Fruit fly (Drosophila melanogaster) whole organism, embryonic: ENCODE results near the gene Pif1.

ENCODE experiments used
- Asciz ChIP-seq: fragments of 200-800 bp; sonication (Bioruptor generic); optimal IDR thresholded peaks from 2 replicates; lab custom pipeline; 2017; ENCODE audit warnings: missing biosample characterization, mild to moderate bottlenecking, missing genetic modification characterization, missing genetic modification reagents
- B-H1 ChIP-seq: fragments of 200-800 bp; sonication (Bioruptor generic); IDR thresholded peaks from 3 replicates; pipeline ENCODE4 v1.3.6; 2022; ENCODE audit warnings: missing biosample characterization, missing genetic modification characterization
- C15 ChIP-seq: fragments of 200-800 bp; sonication (Bioruptor generic); IDR thresholded peaks from 3 replicates; pipeline ENCODE4 v1.3.6; 2022; ENCODE audit warnings: missing biosample characterization, missing genetic modification characterization
- CG1233 ChIP-seq: fragments of 200-800 bp; sonication (Bioruptor generic); optimal IDR thresholded peaks from 4 replicates; lab custom pipeline; 2018; ENCODE audit warnings: missing biosample characterization, mild to moderate bottlenecking, missing genetic modification characterization
- CG12769 ChIP-seq: fragments of 200-800 bp; sonication (Bioruptor generic); optimal IDR thresholded peaks from 2 replicates; lab custom pipeline; 2019; ENCODE audit warnings: missing biosample characterization, mild to moderate bottlenecking, missing genetic modification characterization, moderate library complexity
- CG13775 ChIP-seq: fragments of 200-800 bp; sonication (Bioruptor generic); optimal IDR thresholded peaks from 3 replicates; lab custom pipeline; 2017; ENCODE audit warnings: missing biosample characterization, mild to moderate bottlenecking, missing genetic modification characterization
- CG15011 ChIP-seq: fragments of 200-800 bp; sonication (Bioruptor generic); optimal IDR thresholded peaks from 3 replicates; lab custom pipeline; 2018; ENCODE audit warnings: missing biosample characterization, mild to moderate bottlenecking, missing genetic modification characterization
- CG15269 ChIP-seq: fragments of 200-800 bp; sonication (Bioruptor generic); optimal IDR thresholded peaks from 2 replicates; lab custom pipeline; 2018; ENCODE audit warnings: missing biosample characterization, mild to moderate bottlenecking, missing genetic modification characterization, moderate library complexity
- CG16779 ChIP-seq: fragments of 200-800 bp; sonication (Bioruptor generic); IDR thresholded peaks from 2 replicates; pipeline ENCODE4 v1.3.6; 2022; ENCODE audit warnings: missing biosample characterization, missing genetic modification characterization
- CG16813 ChIP-seq: fragments of 200-800 bp; sonication (Bioruptor generic); IDR thresholded peaks from 3 replicates; pipeline ENCODE4 v1.3.6; 2022; ENCODE audit warnings: missing biosample characterization, missing genetic modification characterization; ENCODE audit not compliant: partially characterized antibody
- CG18011 ChIP-seq: fragments of 200-800 bp; sonication (Bioruptor generic); optimal IDR thresholded peaks from 2 replicates; lab custom pipeline; 2017; ENCODE audit warnings: missing biosample characterization, missing genetic modification characterization, mild to moderate bottlenecking, moderate library complexity, missing genotype
- CG1832 ChIP-seq: fragments of 200-800 bp; sonication (Bioruptor generic); optimal IDR thresholded peaks from 2 replicates; lab custom pipeline; 2017; ENCODE audit warnings: missing biosample characterization, mild to moderate bottlenecking, missing genetic modification characterization, inconsistent platforms
- CG18476 ChIP-seq: fragments of 200-800 bp; sonication (Bioruptor generic); optimal IDR thresholded peaks from 2 replicates; lab custom pipeline; 2016; ENCODE audit warnings: missing biosample characterization, mild to moderate bottlenecking, missing genetic modification characterization
- CG2199 ChIP-seq: fragments of 200-800 bp; sonication (Bioruptor generic); IDR thresholded peaks from 3 replicates; pipeline ENCODE4 v1.3.6; 2022; ENCODE audit warnings: missing biosample characterization, missing genetic modification characterization
- CG30020 ChIP-seq: fragments of 200-800 bp; optimal IDR thresholded peaks from 2 replicates; lab custom pipeline; 2019; ENCODE audit warnings: missing biosample characterization, mild to moderate bottlenecking, missing genetic modification characterization, moderate library complexity
- CG31441 ChIP-seq: fragments of 200-800 bp; sonication (Bioruptor generic); IDR thresholded peaks from 2 replicates; pipeline ENCODE4 v1.3.6; 2022; ENCODE audit warnings: missing biosample characterization, missing genetic modification characterization
- CG33557 ChIP-seq: fragments of 200-800 bp; sonication (Bioruptor generic); optimal IDR thresholded peaks from 2 replicates; lab custom pipeline; 2019; ENCODE audit warnings: missing biosample characterization, mild to moderate bottlenecking, missing genetic modification characterization, moderate library complexity
- CG4404 ChIP-seq: fragments of 200-800 bp; sonication (Bioruptor generic); IDR thresholded peaks from 2 replicates; pipeline ENCODE4 v1.3.6; 2022; ENCODE audit warnings: missing biosample characterization, missing genetic modification characterization
- CG5180 ChIP-seq: fragments of 200-800 bp; sonication (Bioruptor generic); optimal IDR thresholded peaks from 3 replicates; lab custom pipeline; 2017; ENCODE audit warnings: missing biosample characterization, missing genetic modification characterization, mild to moderate bottlenecking, moderate library complexity, missing genetic modification reagents
- CG8388 ChIP-seq: fragments of 200-800 bp; sonication (Bioruptor generic); optimal IDR thresholded peaks from 2 replicates; lab custom pipeline; 2019; ENCODE audit warnings: missing biosample characterization, mild to moderate bottlenecking, missing genetic modification characterization, moderate library complexity
- CG9215 ChIP-seq: fragments of 200-800 bp; sonication (Bioruptor generic); IDR thresholded peaks from 2 replicates; pipeline ENCODE4 v1.3.6; 2022; ENCODE audit warnings: missing biosample characterization, missing genetic modification characterization
- CG9727 ChIP-seq: fragments of 200-800 bp; sonication (Bioruptor generic); optimal IDR thresholded peaks from 3 replicates; lab custom pipeline; 2017; ENCODE audit warnings: missing biosample characterization, mild to moderate bottlenecking, missing genetic modification characterization
- D19B ChIP-seq: fragments of 200-800 bp; sonication (Bioruptor generic); optimal IDR thresholded peaks from 2 replicates; lab custom pipeline; 2017; ENCODE audit warnings: missing biosample characterization, mild to moderate bottlenecking, missing genetic modification characterization
- Dref ChIP-seq: fragments of 200-800 bp; sonication (Bioruptor generic); IDR thresholded peaks from 2 replicates; pipeline ENCODE4 v1.3.6; 2022; ENCODE audit warnings: missing biosample characterization, missing genetic modification characterization
- E2f1 ChIP-seq: fragments of 200-800 bp; sonication (Bioruptor generic); IDR thresholded peaks from 2 replicates; pipeline ENCODE4 v1.3.6; 2022; ENCODE audit warnings: missing biosample characterization, missing genetic modification characterization
- Elba2 ChIP-seq: fragments of 200-800 bp; sonication (Bioruptor generic); optimal IDR thresholded peaks from 3 replicates; lab custom pipeline; 2016; ENCODE audit warnings: missing biosample characterization, missing genetic modification characterization
- GATAe ChIP-seq: fragments of 200-800 bp; sonication (Bioruptor generic); conservative IDR thresholded peaks from 2 replicates; pipeline ENCODE4 v1.3.6; 2022; ENCODE audit warnings: missing biosample characterization, missing genetic modification characterization
- HHEX ChIP-seq: fragments of 200-800 bp; sonication (Bioruptor generic); optimal IDR thresholded peaks from 3 replicates; lab custom pipeline; 2017; ENCODE audit warnings: missing biosample characterization, mild to moderate bottlenecking, missing genetic modification characterization, missing genetic modification reagents
- HmgD ChIP-seq: fragments of 200-800 bp; sonication (Bioruptor generic); optimal IDR thresholded peaks from 3 replicates; lab custom pipeline; 2016; ENCODE audit warnings: missing biosample characterization, missing genetic modification characterization
- Hr3 ChIP-seq: fragments of 200-800 bp; sonication (Bioruptor generic); optimal IDR thresholded peaks from 3 replicates; lab custom pipeline; 2016; ENCODE audit warnings: missing biosample characterization, missing genetic modification characterization
- Hr51 ChIP-seq, 2 experiments: fragments of 200-800 bp; sonication (Bioruptor generic); optimal IDR thresholded peaks; 2 replicates in 1 of 2; 3 replicates in 1 of 2; lab custom pipeline; 2016 to 2018; ENCODE audit warnings: missing biosample characterization in 2 of 2, missing genetic modification characterization in 2 of 2, mild to moderate bottlenecking in 1 of 2, moderate library complexity in 1 of 2
- Nf-YC ChIP-seq: fragments of 200-800 bp; optimal IDR thresholded peaks from 3 replicates; lab custom pipeline; 2019; ENCODE audit warnings: missing biosample characterization, mild to moderate bottlenecking, missing genetic modification characterization, moderate library complexity
- Poxn ChIP-seq: fragments of 200-800 bp; sonication (Bioruptor generic); IDR thresholded peaks from 2 replicates; pipeline ENCODE4 v1.3.6; 2022; ENCODE audit warnings: missing biosample characterization, missing genetic modification characterization
- az2 ChIP-seq: fragments of 200-800 bp; sonication (Bioruptor generic); optimal IDR thresholded peaks from 3 replicates; lab custom pipeline; 2016; ENCODE audit warnings: missing biosample characterization, missing genetic modification characterization
- bsh ChIP-seq, 2 experiments: fragments of 200-800 bp; sonication (Bioruptor generic); optimal IDR thresholded peaks; 2 replicates each; lab custom pipeline; 2017 to 2018; ENCODE audit warnings: mild to moderate bottlenecking in 2 of 2, missing biosample characterization in 2 of 2, missing genetic modification characterization in 2 of 2, moderate library complexity in 1 of 2
- croc ChIP-seq: fragments of 200-800 bp; sonication (Bioruptor generic); conservative IDR thresholded peaks from 3 replicates; pipeline ENCODE4 v1.3.6; 2022; ENCODE audit warnings: missing biosample characterization, missing genetic modification characterization
- crol ChIP-seq: fragments of 200-800 bp; sonication (Bioruptor generic); IDR thresholded peaks from 2 replicates; pipeline ENCODE4 v1.3.6; 2022; ENCODE audit warnings: missing biosample characterization, missing genetic modification characterization
- fd3F ChIP-seq: fragments of 200-800 bp; sonication (Bioruptor generic); optimal IDR thresholded peaks from 2 replicates; lab custom pipeline; 2018; ENCODE audit warnings: missing biosample characterization, mild to moderate bottlenecking, missing genetic modification characterization, moderate library complexity
- gcm ChIP-seq: fragments of 200-800 bp; sonication (Bioruptor generic); optimal IDR thresholded peaks from 2 replicates; lab custom pipeline; 2019; ENCODE audit warnings: missing biosample characterization, mild to moderate bottlenecking, missing genetic modification characterization, moderate library complexity
- hkb ChIP-seq, 2 experiments: fragments of 200-800 bp in 1 of 2; fragments of >200 bp in 1 of 2; sonication (Bioruptor generic) in 1 of 2; IDR thresholded peaks in 1 of 2; optimal IDR thresholded peaks in 1 of 2; 2 replicates each; pipeline versions ENCODE4 v1.3.6 to Lab custom; 2017 to 2022; ENCODE audit warnings: missing biosample characterization in 1 of 2, missing genetic modification characterization in 1 of 2
- jumu ChIP-seq: fragments of 200-800 bp; sonication (Bioruptor generic); optimal IDR thresholded peaks from 3 replicates; lab custom pipeline; 2016; ENCODE audit warnings: missing biosample characterization, missing genetic modification characterization
- nerfin-2 ChIP-seq: fragments of 200-800 bp; sonication (Bioruptor generic); IDR thresholded peaks from 2 replicates; pipeline ENCODE4 v1.3.6; 2022; ENCODE audit warnings: missing biosample characterization, missing genetic modification characterization; ENCODE audit not compliant: partially characterized antibody
- odd ChIP-seq: fragments of 200-800 bp; sonication (Bioruptor generic); optimal IDR thresholded peaks from 2 replicates; lab custom pipeline; 2017; ENCODE audit warnings: missing biosample characterization, mild to moderate bottlenecking, missing genetic modification characterization
- onecut ChIP-seq: fragments of 200-800 bp; sonication (Bioruptor generic); IDR thresholded peaks from 2 replicates; pipeline ENCODE4 v1.3.6; 2022; ENCODE audit warnings: missing biosample characterization, missing genetic modification characterization
- peb ChIP-seq: fragments of 200-800 bp; sonication (Bioruptor generic); IDR thresholded peaks from 2 replicates; pipeline ENCODE4 v1.3.6; 2022; ENCODE audit warnings: missing biosample characterization, missing genetic modification characterization
- sna ChIP-seq: fragments of 200-800 bp; sonication (Bioruptor generic); IDR thresholded peaks from 2 replicates; pipeline ENCODE4 v1.3.6; 2022; ENCODE audit warnings: missing biosample characterization, missing genetic modification characterization; ENCODE audit not compliant: partially characterized antibody
- sug ChIP-seq: fragments of 200-800 bp; optimal IDR thresholded peaks from 2 replicates; lab custom pipeline; 2019; ENCODE audit warnings: missing biosample characterization, mild to moderate bottlenecking, missing genetic modification characterization, moderate library complexity
- tgo ChIP-seq: fragments of 200-800 bp; sonication (Bioruptor generic); IDR thresholded peaks from 3 replicates; pipeline ENCODE4 v1.3.6; 2022; ENCODE audit warnings: missing biosample characterization, missing genetic modification characterization
- tin ChIP-seq: fragments of 200-800 bp; sonication (Bioruptor generic); optimal IDR thresholded peaks from 3 replicates; lab custom pipeline; 2016; ENCODE audit warnings: missing biosample characterization, missing genetic modification characterization
- trh ChIP-seq: fragments of 200-800 bp; sonication (Bioruptor generic); optimal IDR thresholded peaks from 2 replicates; lab custom pipeline; 2016; ENCODE audit warnings: missing biosample characterization, missing genetic modification characterization

Pif1 gene

DNA sequence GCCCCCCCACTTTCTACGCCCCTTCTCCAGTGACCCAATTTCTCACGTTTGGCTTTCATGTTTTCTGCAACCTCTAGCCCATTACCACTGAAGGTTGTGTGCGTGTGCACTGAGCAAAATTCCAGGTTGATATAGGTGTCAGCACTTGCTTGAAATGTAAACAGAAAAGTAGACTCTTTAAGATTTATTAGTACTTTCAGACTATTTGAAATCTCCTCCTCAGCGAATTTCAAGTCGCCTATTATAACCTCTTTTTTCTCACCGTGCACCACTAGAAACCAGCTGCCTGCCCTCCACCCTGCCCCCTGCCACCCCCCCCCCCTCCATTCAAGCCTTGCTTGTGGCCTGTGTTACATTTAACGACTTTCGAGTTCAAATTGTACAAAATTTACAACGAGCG lies 34.7 kb downstream of the Pif1 start (continued):
- peak; percentile 8 for TF ChIP-seq Asciz
- TF ChIP-seq nerfin-2: no peak
- peak; percentile 33 for TF ChIP-seq Hr3
- TF ChIP-seq fd3F (GFP tag; lab: Kevin White, UChicago): no peak
- peak; percentile 17 for TF ChIP-seq CG8388 (GFP tag; lab: Kevin White, UChicago)
- TF ChIP-seq CG5180 (GFP tag; lab: Kevin White, UChicago): peak; percentile 26
- TF ChIP-seq D19B (GFP tag; lab: Kevin White, UChicago): no peak
- TF ChIP-seq GATAe (GFP tag; lab: Robert Waterston, UW): no peak
- no peak for TF ChIP-seq CG2199 (GFP tag; lab: Robert Waterston, UW)
- TF ChIP-seq Nf-YC (tag; lab: Kevin White, UChicago): no peak
- TF ChIP-seq hkb (optimal IDR thresholded peaks at IDR 0.05; lab: Kevin White, UChicago): no peak
- peak; percentile 67 for TF ChIP-seq hkb (GFP tag; IDR thresholded peaks at IDR 0.05; lab: Robert Waterston, UW)
- peak; percentile 37 for TF ChIP-seq az2
- TF ChIP-seq HmgD: no peak
- TF ChIP-seq E2f1 (GFP tag; lab: Robert Waterston, UW): peak; percentile 39; the same call in 1 of the 2 replicates
- TF ChIP-seq Elba2 (GFP tag; lab: Kevin White, UChicago): no peak
- TF ChIP-seq tgo: peak; percentile 57
- no peak for TF ChIP-seq CG1832 (GFP tag; lab: Kevin White, UChicago)
- TF ChIP-seq CG15011 (GFP tag; lab: Kevin White, UChicago): no peak
- no peak for TF ChIP-seq B-H1 (GFP tag; lab: Robert Waterston, UW)
- TF ChIP-seq CG9215: peak; percentile 41; the same call in 1 of the 2 replicates
- TF ChIP-seq jumu (GFP tag; lab: Kevin White, UChicago): peak; percentile 36
- peak; percentile 32 for TF ChIP-seq tin (GFP tag; lab: Kevin White, UChicago)
- TF ChIP-seq CG9727: peak; percentile 32
- TF ChIP-seq bsh (GFP tag; optimal IDR thresholded peaks at IDR 0.05; lab: Kevin White, UChicago): peak in 1 of 2 experiments; percentile 65
- peak; percentile 61 for TF ChIP-seq crol (GFP tag; lab: Robert Waterston, UW)
- peak; percentile 59 for TF ChIP-seq onecut (GFP tag; lab: Robert Waterston, UW)
- TF ChIP-seq CG18476 (GFP tag; lab: Kevin White, UChicago): no peak
- TF ChIP-seq CG16779: no peak
- no peak for TF ChIP-seq CG30020 (tag; lab: Kevin White, UChicago)
- no peak for TF ChIP-seq Poxn (GFP tag; lab: Robert Waterston, UW)
- no peak for TF ChIP-seq Dref (GFP tag; lab: Robert Waterston, UW)
- no peak for TF ChIP-seq HHEX (GFP tag; lab: Kevin White, UChicago)
- TF ChIP-seq CG15269 (tag; lab: Kevin White, UChicago): peak; percentile 41
- peak; percentile 19 for TF ChIP-seq CG12769 (tag; lab: Kevin White, UChicago)
- no peak for TF ChIP-seq CG16813 (GFP tag; lab: Robert Waterston, UW)
- peak; percentile 56 for TF ChIP-seq CG31441 (GFP tag; lab: Robert Waterston, UW)
- TF ChIP-seq sna: no peak
- TF ChIP-seq trh: no peak
- TF ChIP-seq CG4404 (GFP tag; lab: Robert Waterston, UW): peak; percentile 32
- TF ChIP-seq Hr51 (GFP tag; optimal IDR thresholded peaks at IDR 0.05; lab: Kevin White, UChicago): peak in 1 of 2 experiments; percentile 47
- no peak for TF ChIP-seq sug (tag; lab: Kevin White, UChicago)
- TF ChIP-seq peb (GFP tag; lab: Robert Waterston, UW): peak; percentile 52; the same call in 1 of the 2 replicates
- no peak for TF ChIP-seq gcm (GFP tag; lab: Kevin White, UChicago)
- TF ChIP-seq CG33557 (GFP tag; lab: Kevin White, UChicago): no peak
- no peak for TF ChIP-seq CG18011
- no peak for TF ChIP-seq odd (GFP tag; lab: Kevin White, UChicago)
- peak; percentile 57 for TF ChIP-seq croc (GFP tag; lab: Robert Waterston, UW)
- peak; percentile 4 for TF ChIP-seq CG1233
- no peak for TF ChIP-seq CG13775 (GFP tag; lab: Kevin White, UChicago)
- no peak for TF ChIP-seq C15 (GFP tag; lab: Robert Waterston, UW)
